Fruit fly (Drosophila melanogaster): ENCODE measurements around the gene CG17681.

- TF ChIP-seq hkb (optimal IDR thresholded peaks at IDR 0.05) (no peak), hkb (GFP tag; IDR thresholded peaks at IDR 0.05) (no peak), kay (GFP tag; optimal IDR thresholded peaks at IDR 0.05) (no peak), CG9876 (GFP tag; optimal IDR thresholded peaks at IDR 0.05) (no peak), CG16813 (GFP tag; IDR thresholded peaks at IDR 0.05; ENCODE audit: partially characterized antibody) (no peak), CG8478 (optimal IDR thresholded peaks at IDR 0.05) (no peak), gem (tag; optimal IDR thresholded peaks at IDR 0.05) (no peak), CG1647 (GFP tag; optimal IDR thresholded peaks at IDR 0.05) (no peak)
Observed at dm6 chr2L:18113079-18113478, 39.8 kb upstream of the CG17681 start, which contains the start of gene CG44476.

Measured in whole organism, embryonic.